Worm (Caenorhabditis elegans): Measurements from ENCODE around the gene nhr-101.
A peak's percentile ranks its signal among the peaks of the same experiment; 100 is the strongest.

nhr-101 gene

DNA sequence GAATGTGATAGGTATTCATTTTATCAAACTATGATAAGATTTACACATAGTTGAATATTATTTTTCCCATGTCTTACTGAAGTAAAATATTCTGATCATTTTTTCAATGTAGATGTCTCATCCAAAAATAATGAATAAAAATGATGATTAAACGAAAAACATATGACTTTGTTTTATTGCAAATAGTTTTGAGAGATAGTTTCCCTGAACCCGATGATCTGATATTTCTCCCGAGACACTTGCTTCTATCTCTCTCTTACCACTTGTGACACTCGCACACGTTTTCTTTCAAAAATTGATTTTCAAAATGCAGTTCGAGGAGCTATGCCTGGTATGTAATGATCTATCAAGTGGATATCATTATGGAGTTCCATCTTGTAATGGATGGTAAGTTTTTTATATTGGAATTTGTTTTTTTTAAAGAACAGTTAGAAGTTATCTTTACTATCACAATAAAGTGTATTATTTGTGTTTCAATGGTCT lies at the start of gene nhr-101, which contains the start of gene pms-2:
Gene nhr-101, plus strand, starts transcription at position 308 of the 483 bp plus-strand sequence.
Gene pms-2, minus strand, starts transcription at position 433 of the 483 bp plus-strand sequence.
- TF ChIP-seq cog-1 (tag; optimal IDR thresholded peaks at IDR 0.05), result no peak
- no peak for TF ChIP-seq ref-1 (GFP tag; conservative IDR thresholded peaks at IDR 0.05)
- no peak for TF ChIP-seq ztf-29 (GFP tag; IDR thresholded peaks at IDR 0.05)
- no peak for TF ChIP-seq med-1 (GFP tag; optimal IDR thresholded peaks at IDR 0.05; ENCODE audit: insufficient read depth)
- TF ChIP-seq ztf-23 (GFP tag; IDR thresholded peaks at IDR 0.05), result no peak

DNA sequence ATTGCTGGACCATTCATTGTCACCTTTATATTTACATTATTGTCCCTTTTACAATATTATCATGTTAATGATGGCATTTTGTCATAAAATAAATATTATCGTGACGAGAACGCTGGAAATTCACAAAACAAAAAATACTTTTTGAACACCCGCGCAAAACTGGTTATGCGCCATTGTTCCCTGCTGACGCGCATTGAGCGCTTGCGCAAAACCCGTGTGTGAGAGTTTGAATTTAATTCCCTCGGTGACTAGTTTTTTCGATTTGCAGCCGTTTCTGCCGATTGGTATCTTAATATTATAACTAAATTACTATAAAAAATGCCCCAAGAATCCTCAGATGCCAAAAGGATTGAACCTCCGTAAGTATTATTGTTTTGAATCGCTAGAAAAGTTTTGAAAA lies 48.8 kb upstream of the nhr-101 start, which contains the start of gene pafo-1:
Gene pafo-1, plus strand, starts transcription at position 256 of the 400 bp plus-strand sequence.
- TF ChIP-seq flt-1 (GFP tag; IDR thresholded peaks at IDR 0.05) (peak; percentile 67; the same call in 1 of the 2 replicates), med-1 (GFP tag; optimal IDR thresholded peaks at IDR 0.05; ENCODE audit: insufficient read depth) (peak; percentile 27), cog-1 (tag; optimal IDR thresholded peaks at IDR 0.05) (peak; percentile 52), klf-2 (GFP tag; conservative IDR thresholded peaks at IDR 0.05) (no peak), ztf-23 (GFP tag; IDR thresholded peaks at IDR 0.05) (peak; percentile 78), tab-1 (GFP tag; IDR thresholded peaks at IDR 0.05) (peak; percentile 30; the same call in 1 of the 2 replicates)

DNA sequence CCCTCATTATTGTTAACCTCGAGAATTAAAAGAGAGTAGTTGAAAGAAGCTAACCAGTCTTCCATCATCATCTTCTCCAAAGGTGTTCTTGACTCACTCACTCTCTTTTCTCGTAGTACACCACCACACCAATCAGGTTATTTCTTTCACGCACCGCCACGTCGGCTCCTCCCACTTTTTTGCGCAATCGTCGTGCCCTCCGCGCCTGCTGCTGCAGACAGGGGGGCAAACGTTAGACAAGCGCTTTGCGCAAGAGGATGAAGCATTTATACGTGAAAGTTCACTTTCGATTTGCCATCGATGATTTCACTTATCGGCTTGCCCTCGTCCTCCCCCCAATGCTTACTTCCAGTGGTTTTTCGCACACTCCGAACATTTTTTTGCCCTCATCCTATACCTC lies 44.9 kb upstream of the nhr-101 start:
- no peak for TF ChIP-seq klf-2 (GFP tag; conservative IDR thresholded peaks at IDR 0.05)

DNA sequence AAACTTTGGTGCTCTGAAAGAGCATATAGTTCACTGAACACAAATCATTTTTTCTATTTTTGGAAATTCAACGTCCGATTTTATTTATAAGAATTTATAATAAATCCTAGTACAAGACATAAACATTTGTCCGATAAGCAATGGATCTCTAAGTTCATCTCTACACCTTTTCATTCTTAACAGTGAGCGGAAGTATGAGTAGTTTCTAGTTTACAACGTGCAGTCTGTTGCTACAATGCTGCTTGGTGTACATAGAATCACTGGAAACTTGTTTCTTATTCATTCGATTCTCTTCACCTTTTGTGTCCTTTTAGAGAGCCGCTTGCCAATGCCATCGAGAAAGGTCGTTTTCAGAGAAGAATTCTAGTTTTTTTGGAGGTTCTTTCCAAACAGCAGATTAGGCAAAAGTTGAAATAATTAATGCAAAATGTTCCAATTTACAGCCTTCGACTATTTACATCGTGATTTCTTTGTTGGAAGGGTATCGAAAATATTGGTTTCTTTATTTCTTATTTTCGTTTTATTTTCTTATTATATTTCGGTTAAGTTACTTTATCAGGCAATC lies 43.3 kb upstream of the nhr-101 start:
- TF ChIP-seq ztf-29 (GFP tag; IDR thresholded peaks at IDR 0.05) (no peak), tab-1 (GFP tag; IDR thresholded peaks at IDR 0.05) (no peak), ref-1 (GFP tag; conservative IDR thresholded peaks at IDR 0.05) (no peak), klf-2 (GFP tag; conservative IDR thresholded peaks at IDR 0.05) (no peak)

DNA sequence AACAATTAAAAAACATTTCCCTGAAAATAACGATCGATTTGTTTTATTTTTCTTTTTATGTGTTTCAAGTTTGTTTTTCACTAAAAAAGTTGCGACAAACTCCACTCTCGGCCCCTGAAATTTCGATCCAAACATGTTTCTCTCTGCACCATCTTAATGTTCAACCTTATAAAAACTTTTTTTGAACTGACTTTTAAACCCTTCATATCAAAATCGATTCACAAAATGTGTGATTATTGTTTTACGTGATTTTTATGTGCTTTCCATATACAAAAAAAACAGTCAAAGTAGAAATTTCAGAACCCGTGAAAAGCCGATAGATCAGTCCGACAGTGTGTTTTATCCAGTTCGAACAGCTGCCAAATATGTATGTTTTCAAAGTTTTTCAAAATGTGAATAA lies 42.7 kb upstream of the nhr-101 start, which contains the start of gene ccch-1:
Gene ccch-1, plus strand, starts transcription at position 301 of the 400 bp plus-strand sequence.
- TF ChIP-seq ztf-29 (GFP tag; IDR thresholded peaks at IDR 0.05) (no peak), cog-1 (tag; optimal IDR thresholded peaks at IDR 0.05) (no peak), ref-1 (GFP tag; conservative IDR thresholded peaks at IDR 0.05) (no peak), klf-2 (GFP tag; conservative IDR thresholded peaks at IDR 0.05) (no peak), med-1 (GFP tag; optimal IDR thresholded peaks at IDR 0.05; ENCODE audit: insufficient read depth) (no peak), T22C8.4 (GFP tag; IDR thresholded peaks at IDR 0.05) (no peak), flt-1 (GFP tag; IDR thresholded peaks at IDR 0.05) (no peak), ztf-23 (GFP tag; IDR thresholded peaks at IDR 0.05) (no peak), tab-1 (GFP tag; IDR thresholded peaks at IDR 0.05) (no peak)

DNA sequence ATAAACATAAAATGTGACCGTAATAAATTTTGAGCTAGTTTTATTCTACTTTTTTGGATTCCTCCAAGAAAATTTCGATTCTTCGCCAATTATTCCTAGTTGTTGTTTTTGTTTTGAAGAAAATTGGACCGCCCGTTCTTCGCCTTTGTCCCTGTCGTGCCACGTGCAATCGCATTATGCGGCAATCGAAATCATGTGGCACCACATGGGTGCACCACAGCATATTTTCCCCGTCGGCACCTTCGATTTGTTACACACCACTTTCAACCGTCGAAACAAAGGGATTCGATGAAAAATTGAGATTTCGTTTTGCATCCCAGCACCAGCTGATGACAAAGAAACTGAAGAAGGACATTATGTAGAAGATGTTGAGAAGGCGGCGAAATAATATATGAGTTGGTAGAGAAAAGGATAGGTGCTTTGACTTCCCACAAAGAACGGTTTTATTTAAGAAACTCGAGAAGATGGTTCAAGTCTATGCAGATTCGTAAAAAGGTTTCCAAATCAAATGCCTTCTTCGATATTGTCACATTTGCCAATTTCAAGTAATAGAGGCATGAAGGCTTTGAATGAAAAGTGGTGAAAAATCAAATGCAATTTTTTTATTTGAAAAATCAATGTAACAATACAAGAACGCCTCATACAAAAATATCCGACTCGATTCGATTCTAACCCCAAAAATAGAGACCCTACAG lies 41.5 kb upstream of the nhr-101 start:
- TF ChIP-seq T22C8.4 (GFP tag; IDR thresholded peaks at IDR 0.05) (no peak), cog-1 (tag; optimal IDR thresholded peaks at IDR 0.05) (no peak), klf-2 (GFP tag; conservative IDR thresholded peaks at IDR 0.05) (no peak), ztf-23 (GFP tag; IDR thresholded peaks at IDR 0.05) (no peak), med-1 (GFP tag; optimal IDR thresholded peaks at IDR 0.05; ENCODE audit: insufficient read depth) (no peak), ref-1 (GFP tag; conservative IDR thresholded peaks at IDR 0.05) (no peak), tab-1 (GFP tag; IDR thresholded peaks at IDR 0.05) (no peak), ztf-29 (GFP tag; IDR thresholded peaks at IDR 0.05) (no peak), flt-1 (GFP tag; IDR thresholded peaks at IDR 0.05) (no peak)

DNA sequence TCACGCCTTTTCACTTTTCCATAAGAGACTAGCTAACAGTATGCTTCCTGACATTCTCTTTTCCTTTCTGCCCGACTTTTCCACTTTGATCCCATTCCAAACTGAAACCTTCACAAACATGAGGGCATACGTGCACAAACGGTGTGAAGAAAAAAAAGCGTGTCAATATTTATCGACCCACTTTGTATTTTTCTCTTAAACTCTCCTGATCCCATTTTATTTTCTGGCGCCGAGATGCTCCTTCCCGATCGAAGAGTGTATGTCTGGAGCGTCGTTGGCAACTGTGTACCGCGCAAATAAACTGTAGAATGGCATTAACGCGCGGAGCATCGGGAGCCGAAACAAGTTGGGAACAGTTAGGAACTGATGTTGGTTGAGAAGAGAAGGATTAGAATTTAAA lies 40.7 kb upstream of the nhr-101 start:
- TF ChIP-seq ref-1 (GFP tag; conservative IDR thresholded peaks at IDR 0.05) (no peak), klf-2 (GFP tag; conservative IDR thresholded peaks at IDR 0.05) (no peak), ztf-23 (GFP tag; IDR thresholded peaks at IDR 0.05) (no peak), cog-1 (tag; optimal IDR thresholded peaks at IDR 0.05) (no peak), med-1 (GFP tag; optimal IDR thresholded peaks at IDR 0.05; ENCODE audit: insufficient read depth) (no peak), flt-1 (GFP tag; IDR thresholded peaks at IDR 0.05) (no peak), T22C8.4 (GFP tag; IDR thresholded peaks at IDR 0.05) (no peak), tab-1 (GFP tag; IDR thresholded peaks at IDR 0.05) (no peak)

DNA sequence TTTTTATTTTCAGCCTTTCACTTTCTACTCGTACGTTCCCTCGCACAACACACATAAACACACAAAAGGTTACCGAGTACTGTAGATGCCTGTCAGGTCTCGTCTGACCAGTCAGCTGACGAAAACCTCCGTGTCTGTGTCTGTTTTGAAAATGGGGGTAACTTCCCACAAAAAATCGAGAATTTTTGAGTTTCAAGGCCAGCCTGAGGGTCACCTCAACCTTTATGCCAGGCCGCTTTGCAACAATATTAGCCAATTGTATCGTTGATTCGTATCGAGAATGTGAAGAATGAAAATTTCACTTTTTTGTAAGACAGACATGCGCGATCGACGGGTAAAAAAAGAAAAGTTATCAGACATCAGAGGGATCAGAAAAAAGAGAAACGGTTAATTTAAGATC lies 39.2 kb upstream of the nhr-101 start:
- TF ChIP-seq klf-2 (GFP tag; conservative IDR thresholded peaks at IDR 0.05), result no peak
- no peak for TF ChIP-seq T22C8.4 (GFP tag; IDR thresholded peaks at IDR 0.05)
- TF ChIP-seq flt-1 (GFP tag; IDR thresholded peaks at IDR 0.05), result no peak
- TF ChIP-seq cog-1 (tag; optimal IDR thresholded peaks at IDR 0.05), result no peak
- no peak for TF ChIP-seq ztf-23 (GFP tag; IDR thresholded peaks at IDR 0.05)
- TF ChIP-seq ref-1 (GFP tag; conservative IDR thresholded peaks at IDR 0.05), result no peak
- no peak for TF ChIP-seq tab-1 (GFP tag; IDR thresholded peaks at IDR 0.05)
- TF ChIP-seq med-1 (GFP tag; optimal IDR thresholded peaks at IDR 0.05; ENCODE audit: insufficient read depth), result no peak
- TF ChIP-seq ztf-29 (GFP tag; IDR thresholded peaks at IDR 0.05), result no peak

DNA sequence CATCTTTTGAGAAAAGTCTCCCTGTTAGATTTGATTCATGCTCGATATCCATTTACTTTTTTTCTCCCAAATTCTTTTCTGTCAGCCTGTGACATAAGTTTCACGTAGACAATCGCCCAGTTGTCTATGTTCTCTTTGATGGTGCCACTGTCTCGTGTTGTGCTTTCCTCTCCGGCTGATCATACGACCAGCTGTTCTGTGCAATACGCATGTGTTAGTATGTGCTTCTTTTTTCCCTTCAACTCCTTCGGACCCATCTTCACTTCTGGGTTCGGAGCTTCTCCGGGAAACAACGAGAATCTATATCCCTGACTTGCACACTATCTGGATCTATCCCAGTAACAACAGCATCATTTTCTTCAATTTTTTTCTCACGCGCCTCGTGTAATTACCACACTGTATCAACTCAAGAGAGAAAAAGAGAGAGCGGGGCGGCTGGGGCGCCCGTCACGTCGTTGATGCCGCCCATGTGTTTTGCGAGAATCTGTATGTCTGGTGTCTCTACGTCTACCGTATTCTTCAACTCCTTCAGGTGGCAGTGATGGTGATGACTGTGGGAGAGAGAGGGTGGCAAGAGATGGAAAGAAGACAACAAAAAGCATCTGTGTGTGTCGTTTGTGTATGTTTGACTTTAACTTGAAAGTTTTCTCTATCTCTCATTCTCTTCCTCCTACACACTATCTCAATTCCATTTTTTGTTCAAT lies 38.3 kb upstream of the nhr-101 start:
- no peak for TF ChIP-seq T22C8.4 (GFP tag; IDR thresholded peaks at IDR 0.05)
- no peak for TF ChIP-seq tab-1 (GFP tag; IDR thresholded peaks at IDR 0.05)
- no peak for TF ChIP-seq ztf-29 (GFP tag; IDR thresholded peaks at IDR 0.05)
- no peak for TF ChIP-seq cog-1 (tag; optimal IDR thresholded peaks at IDR 0.05)
- no peak for TF ChIP-seq ref-1 (GFP tag; conservative IDR thresholded peaks at IDR 0.05)
- no peak for TF ChIP-seq klf-2 (GFP tag; conservative IDR thresholded peaks at IDR 0.05)

DNA sequence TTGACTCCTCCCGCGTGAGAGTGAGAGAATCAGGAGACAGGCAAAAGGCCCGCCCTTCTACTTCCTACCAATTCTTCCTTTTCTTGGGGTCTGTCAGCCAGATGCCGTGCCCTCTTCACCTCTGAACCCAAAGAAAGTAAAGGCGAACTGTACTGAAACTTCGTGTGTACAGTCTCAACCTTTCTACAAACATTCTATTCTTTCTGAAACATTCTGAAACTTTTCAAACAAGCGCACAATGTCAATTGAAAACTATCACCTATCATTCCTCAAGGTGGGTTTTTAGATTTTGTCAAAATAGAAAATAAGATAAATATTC lies 37.8 kb upstream of the nhr-101 start:
- TF ChIP-seq ztf-23 (GFP tag; IDR thresholded peaks at IDR 0.05) (no peak), med-1 (GFP tag; optimal IDR thresholded peaks at IDR 0.05; ENCODE audit: insufficient read depth) (no peak), cog-1 (tag; optimal IDR thresholded peaks at IDR 0.05) (no peak), ref-1 (GFP tag; conservative IDR thresholded peaks at IDR 0.05) (no peak), tab-1 (GFP tag; IDR thresholded peaks at IDR 0.05) (no peak), T22C8.4 (GFP tag; IDR thresholded peaks at IDR 0.05) (no peak), flt-1 (GFP tag; IDR thresholded peaks at IDR 0.05) (no peak), klf-2 (GFP tag; conservative IDR thresholded peaks at IDR 0.05) (no peak), ztf-29 (GFP tag; IDR thresholded peaks at IDR 0.05) (no peak)
